Fruit fly (Drosophila melanogaster) whole organism, embryonic: ENCODE results near the gene Pisd.

ENCODE experiments used
- Asciz ChIP-seq: fragments of 200-800 bp; sonication (Bioruptor generic); optimal IDR thresholded peaks from 2 replicates; lab custom pipeline; 2017; ENCODE audit warnings: missing biosample characterization, mild to moderate bottlenecking, missing genetic modification characterization, missing genetic modification reagents
- CG10274 ChIP-seq: fragments of 200-800 bp; sonication (Bioruptor generic); optimal IDR thresholded peaks from 3 replicates; lab custom pipeline; 2017; ENCODE audit warnings: missing biosample characterization, mild to moderate bottlenecking, missing genetic modification characterization
- CG12769 ChIP-seq: fragments of 200-800 bp; sonication (Bioruptor generic); optimal IDR thresholded peaks from 2 replicates; lab custom pipeline; 2019; ENCODE audit warnings: missing biosample characterization, mild to moderate bottlenecking, missing genetic modification characterization, moderate library complexity
- CG14710 ChIP-seq: fragments of 200-800 bp; sonication (Bioruptor generic); optimal IDR thresholded peaks from 3 replicates; lab custom pipeline; 2019; ENCODE audit warnings: missing biosample characterization, mild to moderate bottlenecking, missing genetic modification characterization, moderate library complexity
- CG15269 ChIP-seq: fragments of 200-800 bp; sonication (Bioruptor generic); optimal IDR thresholded peaks from 2 replicates; lab custom pipeline; 2018; ENCODE audit warnings: missing biosample characterization, mild to moderate bottlenecking, missing genetic modification characterization, moderate library complexity
- CG15601 ChIP-seq: fragments of 200-800 bp; sonication (Bioruptor generic); optimal IDR thresholded peaks from 3 replicates; lab custom pipeline; 2019; ENCODE audit warnings: missing biosample characterization, mild to moderate bottlenecking, missing genetic modification characterization, moderate library complexity
- CG1792 ChIP-seq: fragments of 200-800 bp; sonication (Bioruptor generic); optimal IDR thresholded peaks from 2 replicates; lab custom pipeline; 2016; ENCODE audit warnings: missing biosample characterization, missing genetic modification characterization
- CG2712 ChIP-seq: fragments of 200-800 bp; optimal IDR thresholded peaks from 3 replicates; lab custom pipeline; 2019; ENCODE audit warnings: missing biosample characterization, mild to moderate bottlenecking, missing genetic modification characterization, moderate library complexity
- CG31441 ChIP-seq: fragments of 200-800 bp; sonication (Bioruptor generic); IDR thresholded peaks from 2 replicates; pipeline ENCODE4 v1.3.6; 2022; ENCODE audit warnings: missing biosample characterization, missing genetic modification characterization
- CG32532 ChIP-seq: fragments of 200-800 bp; sonication (Bioruptor generic); IDR thresholded peaks from 2 replicates; pipeline ENCODE4 v1.3.6; 2022; ENCODE audit warnings: missing biosample characterization, missing genetic modification characterization
- CG5245 ChIP-seq: fragments of 200-800 bp; sonication (Bioruptor generic); optimal IDR thresholded peaks from 3 replicates; lab custom pipeline; 2016; ENCODE audit warnings: missing biosample characterization, missing genetic modification characterization
- CG6683 ChIP-seq: fragments of 200-800 bp; sonication (Bioruptor generic); optimal IDR thresholded peaks from 2 replicates; lab custom pipeline; 2017; ENCODE audit warnings: missing biosample characterization, mild to moderate bottlenecking, missing genetic modification characterization, missing genetic modification reagents
- CG7357 ChIP-seq: fragments of 200-800 bp; sonication (Bioruptor generic); IDR thresholded peaks from 3 replicates; pipeline ENCODE4 v1.3.6; 2022; ENCODE audit warnings: missing biosample characterization, missing genetic modification characterization
- CG7745 ChIP-seq: fragments of 200-800 bp; sonication (Bioruptor generic); optimal IDR thresholded peaks from 2 replicates; lab custom pipeline; 2018; ENCODE audit warnings: missing biosample characterization, mild to moderate bottlenecking, missing genetic modification characterization, moderate library complexity
- CG7963 ChIP-seq: fragments of 200-800 bp; sonication (Bioruptor generic); IDR thresholded peaks from 3 replicates; pipeline ENCODE4 v1.3.6; 2022; ENCODE audit warnings: missing biosample characterization, missing genetic modification characterization; ENCODE audit not compliant: partially characterized antibody
- CG8089 ChIP-seq: fragments of 200-800 bp; sonication (Bioruptor generic); optimal IDR thresholded peaks from 3 replicates; lab custom pipeline; 2016; ENCODE audit warnings: missing biosample characterization, missing genetic modification characterization
- CG8388 ChIP-seq: fragments of 200-800 bp; sonication (Bioruptor generic); optimal IDR thresholded peaks from 2 replicates; lab custom pipeline; 2019; ENCODE audit warnings: missing biosample characterization, mild to moderate bottlenecking, missing genetic modification characterization, moderate library complexity
- Doc3 ChIP-seq: fragments of 200-800 bp; sonication (Bioruptor generic); IDR thresholded peaks from 3 replicates; pipeline ENCODE4 v1.3.6; 2022; ENCODE audit warnings: missing biosample characterization, missing genetic modification characterization; ENCODE audit not compliant: partially characterized antibody
- H15 ChIP-seq: fragments of 200-800 bp; sonication (Bioruptor generic); IDR thresholded peaks from 3 replicates; pipeline ENCODE4 v1.3.6; 2022; ENCODE audit warnings: missing biosample characterization, missing genetic modification characterization
- Hey ChIP-seq: fragments of 200-800 bp; sonication (Bioruptor generic); optimal IDR thresholded peaks from 3 replicates; lab custom pipeline; 2018; ENCODE audit warnings: missing biosample characterization, mild to moderate bottlenecking, missing genetic modification characterization
- HmgZ ChIP-seq: fragments of 200-800 bp; sonication (Bioruptor generic); optimal IDR thresholded peaks from 2 replicates; lab custom pipeline; 2018; ENCODE audit warnings: missing biosample characterization, mild to moderate bottlenecking, missing genetic modification characterization
- MBD-R2 ChIP-seq: fragments of 200-800 bp; sonication (Bioruptor generic); IDR thresholded peaks from 2 replicates; pipeline ENCODE4 v1.3.6; 2022; ENCODE audit warnings: missing biosample characterization, missing genetic modification characterization
- NfI ChIP-seq: fragments of 200-800 bp; sonication (Bioruptor generic); optimal IDR thresholded peaks from 3 replicates; lab custom pipeline; 2018; ENCODE audit warnings: missing biosample characterization, mild to moderate bottlenecking, missing genetic modification characterization, moderate library complexity
- Optix ChIP-seq: fragments of 200-800 bp; sonication (Bioruptor generic); IDR thresholded peaks from 3 replicates; pipeline ENCODE4 v1.3.6; 2022; ENCODE audit warnings: missing biosample characterization, missing genetic modification characterization
- Poxn ChIP-seq: fragments of 200-800 bp; sonication (Bioruptor generic); IDR thresholded peaks from 2 replicates; pipeline ENCODE4 v1.3.6; 2022; ENCODE audit warnings: missing biosample characterization, missing genetic modification characterization
- Trl ChIP-seq, 3 experiments: fragments of >200 bp in 2 of 3; fragments of 200-800 bp in 1 of 3; sonication (Bioruptor generic) in 1 of 3; optimal IDR thresholded peaks; 2 replicates in 1 of 3; 3 replicates in 2 of 3; lab custom pipeline; 2016 to 2017; ENCODE audit warnings: missing biosample characterization in 1 of 3, missing genetic modification characterization in 1 of 3
- bcd ChIP-seq: fragments of 200-800 bp; sonication (Bioruptor generic); optimal IDR thresholded peaks from 2 replicates; lab custom pipeline; 2017; ENCODE audit warnings: missing biosample characterization, mild to moderate bottlenecking, missing genetic modification characterization
- bsh ChIP-seq, 2 experiments: fragments of 200-800 bp; sonication (Bioruptor generic); optimal IDR thresholded peaks; 2 replicates each; lab custom pipeline; 2017 to 2018; ENCODE audit warnings: mild to moderate bottlenecking in 2 of 2, missing biosample characterization in 2 of 2, missing genetic modification characterization in 2 of 2, moderate library complexity in 1 of 2
- chinmo ChIP-seq: fragments of 200-800 bp; sonication (Bioruptor generic); IDR thresholded peaks from 4 replicates; pipeline ENCODE4 v1.3.6; 2022; ENCODE audit warnings: missing biosample characterization, missing genetic modification characterization; ENCODE audit not compliant: partially characterized antibody
- croc ChIP-seq: fragments of 200-800 bp; sonication (Bioruptor generic); conservative IDR thresholded peaks from 3 replicates; pipeline ENCODE4 v1.3.6; 2022; ENCODE audit warnings: missing biosample characterization, missing genetic modification characterization
- da ChIP-seq: fragments of 200-800 bp; sonication (Bioruptor generic); optimal IDR thresholded peaks from 2 replicates; lab custom pipeline; 2016; ENCODE audit warnings: missing biosample characterization, missing genetic modification characterization
- disco-r ChIP-seq: fragments of 200-800 bp; sonication (Bioruptor generic); optimal IDR thresholded peaks from 2 replicates; lab custom pipeline; 2016; ENCODE audit warnings: missing biosample characterization, missing genetic modification characterization
- ftz-f1 ChIP-seq: fragments of 200-800 bp; sonication (Bioruptor generic); optimal IDR thresholded peaks from 2 replicates; lab custom pipeline; 2016; ENCODE audit warnings: missing biosample characterization, missing genetic modification characterization
- fu2 ChIP-seq: fragments of 200-800 bp; sonication (Bioruptor generic); optimal IDR thresholded peaks from 2 replicates; lab custom pipeline; 2016; ENCODE audit warnings: missing biosample characterization, missing genetic modification characterization
- gcm2 ChIP-seq: fragments of 200-800 bp; sonication (Bioruptor generic); optimal IDR thresholded peaks from 2 replicates; lab custom pipeline; 2016; ENCODE audit warnings: missing biosample characterization, missing genetic modification characterization
- gsb-n ChIP-seq: fragments of 200-800 bp; sonication (Bioruptor generic); optimal IDR thresholded peaks from 3 replicates; lab custom pipeline; 2018; ENCODE audit warnings: missing biosample characterization, mild to moderate bottlenecking, missing genetic modification characterization
- kah ChIP-seq: fragments of 200-800 bp; sonication (Bioruptor generic); optimal IDR thresholded peaks from 2 replicates; lab custom pipeline; 2018; ENCODE audit warnings: missing biosample characterization, mild to moderate bottlenecking, missing genetic modification characterization
- mam ChIP-seq: fragments of 200-800 bp; sonication (Bioruptor generic); optimal IDR thresholded peaks from 3 replicates; lab custom pipeline; 2016; ENCODE audit warnings: missing biosample characterization, missing genetic modification characterization
- nmo ChIP-seq: fragments of 200-800 bp; sonication (Bioruptor generic); optimal IDR thresholded peaks from 2 replicates; lab custom pipeline; 2018; ENCODE audit warnings: missing biosample characterization, mild to moderate bottlenecking, missing genetic modification characterization, moderate library complexity
- oc ChIP-seq: fragments of 200-800 bp; sonication (Bioruptor generic); optimal IDR thresholded peaks from 2 replicates; lab custom pipeline; 2018; ENCODE audit warnings: missing biosample characterization, mild to moderate bottlenecking, missing genetic modification characterization, moderate library complexity
- p53 ChIP-seq: fragments of 200-800 bp; sonication (Bioruptor generic); optimal IDR thresholded peaks from 2 replicates; lab custom pipeline; 2016; ENCODE audit warnings: missing biosample characterization, missing genetic modification characterization
- pnt ChIP-seq: fragments of 200-800 bp; sonication (Bioruptor generic); optimal IDR thresholded peaks from 3 replicates; lab custom pipeline; 2016; ENCODE audit warnings: missing biosample characterization, missing genetic modification characterization
- run ChIP-seq: fragments of 200-800 bp; sonication (Bioruptor generic); optimal IDR thresholded peaks from 3 replicates; lab custom pipeline; 2018; ENCODE audit warnings: missing biosample characterization, mild to moderate bottlenecking, missing genetic modification characterization
- tap ChIP-seq: fragments of 200-800 bp; optimal IDR thresholded peaks from 3 replicates; lab custom pipeline; 2019; ENCODE audit warnings: missing biosample characterization, mild to moderate bottlenecking, missing genetic modification characterization, moderate library complexity
- tin ChIP-seq: fragments of 200-800 bp; sonication (Bioruptor generic); optimal IDR thresholded peaks from 3 replicates; lab custom pipeline; 2016; ENCODE audit warnings: missing biosample characterization, missing genetic modification characterization
- tna ChIP-seq: fragments of 200-800 bp; sonication (Bioruptor generic); IDR thresholded peaks from 2 replicates; pipeline ENCODE4 v1.3.6; 2022; ENCODE audit warnings: missing biosample characterization, missing genetic modification characterization; ENCODE audit not compliant: partially characterized antibody
- tup ChIP-seq: fragments of 200-800 bp; sonication (Bioruptor generic); optimal IDR thresholded peaks from 2 replicates; lab custom pipeline; 2016; ENCODE audit warnings: missing biosample characterization, mild to moderate bottlenecking, missing genetic modification characterization, moderate library complexity
- twi ChIP-seq: fragments of 200-800 bp; optimal IDR thresholded peaks from 2 replicates; lab custom pipeline; 2019; ENCODE audit warnings: missing biosample characterization, mild to moderate bottlenecking, missing genetic modification characterization, moderate library complexity
- wor ChIP-seq: fragments of 200-800 bp; sonication (Bioruptor generic); IDR thresholded peaks from 2 replicates; pipeline ENCODE4 v1.3.6; 2022; ENCODE audit warnings: missing biosample characterization, missing genetic modification characterization
- z ChIP-seq: fragments of 200-800 bp; sonication (Bioruptor generic); IDR thresholded peaks from 3 replicates; pipeline ENCODE4 v1.3.6; 2022; ENCODE audit warnings: missing biosample characterization, missing genetic modification characterization
- zfh2 ChIP-seq: fragments of 200-800 bp; sonication (Bioruptor generic); optimal IDR thresholded peaks from 2 replicates; lab custom pipeline; 2016; ENCODE audit warnings: missing biosample characterization, missing genetic modification characterization

Pisd gene

DNA sequence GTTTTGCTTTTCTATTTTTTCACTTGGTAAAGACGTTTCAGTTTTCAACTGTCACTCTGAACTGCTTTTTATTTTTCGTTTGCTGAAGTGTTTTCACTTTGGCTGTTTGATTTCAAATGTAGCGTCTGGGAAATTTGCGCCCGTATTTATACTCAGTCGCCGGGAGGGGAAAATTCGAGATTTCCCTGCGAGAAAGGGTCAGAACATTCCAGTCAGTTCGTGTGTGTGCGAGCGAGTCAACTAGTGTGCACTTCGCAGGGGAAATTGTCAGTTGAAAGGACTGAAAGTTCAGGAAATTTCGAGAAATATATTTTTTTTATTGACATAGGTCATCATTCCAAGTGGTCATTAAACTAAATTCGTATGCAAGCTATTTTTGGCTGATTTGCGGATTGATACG lies 6.6 kb downstream of the Pisd start, which contains the start of gene Hsp68 (continued):
- TF ChIP-seq Asciz (no peak), CG14710 (tag; lab: Kevin White, UChicago) (peak; percentile 11), mam (GFP tag; lab: Kevin White, UChicago) (no peak), Poxn (GFP tag; lab: Robert Waterston, UW) (no peak), NfI (GFP tag; lab: Kevin White, UChicago) (no peak), bsh (GFP tag; optimal IDR thresholded peaks at IDR 0.05; lab: Kevin White, UChicago) (peak in 1 of 2 experiments; percentile 13), p53 (GFP tag; lab: Kevin White, UChicago) (no peak), wor (GFP tag; lab: Robert Waterston, UW) (no peak), HmgZ (tag; lab: Kevin White, UChicago) (peak; percentile 54), CG2712 (tag; lab: Kevin White, UChicago) (peak; percentile 36), zfh2 (GFP tag; lab: Kevin White, UChicago) (no peak), z (no peak), kah (GFP tag; lab: Kevin White, UChicago) (no peak), MBD-R2 (peak; percentile 10; the same call in 1 of the 2 replicates), fu2 (GFP tag; lab: Kevin White, UChicago) (no peak), tin (GFP tag; lab: Kevin White, UChicago) (no peak), CG31441 (GFP tag; lab: Robert Waterston, UW) (no peak; the same call in 1 of the 2 replicates), Doc3 (no peak), CG7745 (tag; lab: Kevin White, UChicago) (peak; percentile 42), chinmo (GFP tag; lab: Robert Waterston, UW) (peak; percentile 56; the same call in 1 of the 4 replicates), CG5245 (no peak), Optix (GFP tag; lab: Robert Waterston, UW) (no peak), tup (no peak), CG32532 (no peak), oc (tag; lab: Kevin White, UChicago) (no peak), CG7357 (GFP tag; lab: Robert Waterston, UW) (no peak), H15 (GFP tag; lab: Robert Waterston, UW) (no peak), Hey (tag; lab: Kevin White, UChicago) (no peak), CG8089 (GFP tag; lab: Kevin White, UChicago) (no peak), ftz-f1 (GFP tag; lab: Kevin White, UChicago) (no peak), CG12769 (tag; lab: Kevin White, UChicago) (peak; percentile 15), disco-r (GFP tag; lab: Kevin White, UChicago) (no peak), CG6683 (GFP tag; lab: Kevin White, UChicago) (no peak), CG15269 (no peak), run (tag; lab: Kevin White, UChicago) (no peak), gcm2 (GFP tag; lab: Kevin White, UChicago) (no peak), CG7963 (GFP tag; lab: Robert Waterston, UW) (no peak), bcd (GFP tag; lab: Kevin White, UChicago) (no peak), gsb-n (no peak), tna (GFP tag; lab: Robert Waterston, UW) (no peak), twi (no peak), croc (GFP tag; lab: Robert Waterston, UW) (no peak), CG8388 (no peak), pnt (GFP tag; lab: Kevin White, UChicago) (no peak), CG1792 (GFP tag; lab: Kevin White, UChicago) (no peak), tap (tag; lab: Kevin White, UChicago) (no peak), da (GFP tag; lab: Kevin White, UChicago) (no peak), CG15601 (tag; lab: Kevin White, UChicago) (peak; percentile 81), CG10274 (GFP tag; lab: Kevin White, UChicago) (no peak), nmo (GFP tag; lab: Kevin White, UChicago) (no peak), Trl (optimal IDR thresholded peaks at IDR 0.05; lab: Kevin White, UChicago) (no peak), Trl (GFP tag; optimal IDR thresholded peaks at IDR 0.05; lab: Kevin White, UChicago) (no peak)
